Worm (Caenorhabditis elegans) whole organism, L2 larva: ENCODE results near the gene kin-4.

Source experiments
- C34F6.9 ChIP-seq: fragments of 150-350 bp; optimal IDR thresholded peaks from 2 replicates; lab custom pipeline; 2014; ENCODE audit warnings: missing biosample characterization, missing genetic modification characterization
- F13H6.1 ChIP-seq: sonication (generic microtip); optimal IDR thresholded peaks from 2 replicates; lab custom pipeline; 2016; ENCODE audit warnings: missing genetic modification characterization, missing compliant biosample characterization
- R02D3.7 ChIP-seq: fragments of 150-350 bp; optimal IDR thresholded peaks from 2 replicates; lab custom pipeline; 2014; ENCODE audit warnings: missing biosample characterization, missing genetic modification characterization
- Y55F3AM.14 ChIP-seq: fragments of 200-800 bp; sonication (Bioruptor generic); optimal IDR thresholded peaks from 2 replicates; lab custom pipeline; 2018; ENCODE audit warnings: mild to moderate bottlenecking, missing genetic modification characterization, missing compliant biosample characterization
- ZK546.5 ChIP-seq: sonication (generic microtip); optimal IDR thresholded peaks from 2 replicates; lab custom pipeline; 2017; ENCODE audit warnings: missing biosample characterization, missing genetic modification characterization
- alr-1 ChIP-seq: fragments of 150-350 bp; optimal IDR thresholded peaks from 2 replicates; lab custom pipeline; 2014; ENCODE audit warnings: missing biosample characterization, missing genetic modification characterization
- aly-2 ChIP-seq: fragments of 150-350 bp; optimal IDR thresholded peaks from 2 replicates; lab custom pipeline; 2014; ENCODE audit warnings: missing biosample characterization, missing genetic modification characterization
- ama-1 ChIP-seq: fragments of 150-350 bp; optimal IDR thresholded peaks from 2 replicates; lab custom pipeline; 2018; ENCODE audit warnings: inconsistent platforms
- blmp-1 ChIP-seq: sonication (generic microtip); optimal IDR thresholded peaks from 2 replicates; lab custom pipeline; 2017; ENCODE audit warnings: missing genetic modification characterization, mild to moderate bottlenecking, missing compliant biosample characterization, antibody characterized with exemption, moderate library complexity; ENCODE audit not compliant: insufficient read depth
- ceh-16 ChIP-seq: fragments of 150-350 bp; optimal IDR thresholded peaks from 2 replicates; lab custom pipeline; 2014; ENCODE audit warnings: missing biosample characterization, missing genetic modification characterization
- ceh-82 ChIP-seq: fragments of 150-350 bp; optimal IDR thresholded peaks from 2 replicates; lab custom pipeline; 2014; ENCODE audit warnings: missing biosample characterization, missing genetic modification characterization
- crh-2 ChIP-seq: sonication (generic microtip); optimal IDR thresholded peaks from 2 replicates; lab custom pipeline; 2017; ENCODE audit warnings: missing biosample characterization, missing genetic modification characterization
- dmd-4 ChIP-seq: sonication (generic microtip); optimal IDR thresholded peaks from 2 replicates; lab custom pipeline; 2017; ENCODE audit warnings: missing biosample characterization, missing genetic modification characterization
- egl-27 ChIP-seq: sonication (generic microtip); optimal IDR thresholded peaks from 3 replicates; lab custom pipeline; 2017; ENCODE audit warnings: missing biosample characterization, missing genetic modification reagents, missing genetic modification characterization
- elt-1 ChIP-seq: fragments of 150-350 bp; optimal IDR thresholded peaks from 2 replicates; lab custom pipeline; 2014; ENCODE audit warnings: missing biosample characterization, missing genetic modification characterization
- elt-3 ChIP-seq: sonication (generic microtip); optimal IDR thresholded peaks from 2 replicates; lab custom pipeline; 2017; ENCODE audit warnings: missing biosample characterization, missing genetic modification characterization
- fos-1 ChIP-seq: fragments of 150-350 bp; optimal IDR thresholded peaks from 2 replicates; lab custom pipeline; 2014; ENCODE audit warnings: missing biosample characterization, missing genetic modification characterization
- gmeb-1 ChIP-seq: fragments of 150-350 bp; optimal IDR thresholded peaks from 2 replicates; lab custom pipeline; 2014; ENCODE audit warnings: missing biosample characterization, missing genetic modification characterization
- lin-13 ChIP-seq: fragments of 150-350 bp; optimal IDR thresholded peaks from 2 replicates; lab custom pipeline; 2014; ENCODE audit warnings: missing biosample characterization, missing genetic modification reagents, missing genetic modification characterization
- lin-39 ChIP-seq: fragments of 150-350 bp; optimal IDR thresholded peaks from 2 replicates; lab custom pipeline; 2014; ENCODE audit warnings: missing biosample characterization, missing genetic modification reagents, missing genetic modification characterization
- lsy-2 ChIP-seq, 2 experiments: fragments of 150-350 bp in 1 of 2; sonication (generic microtip) in 1 of 2; optimal IDR thresholded peaks; 2 replicates each; lab custom pipeline; 2014 to 2017; ENCODE audit warnings: missing biosample characterization in 2 of 2, missing genetic modification characterization in 2 of 2
- mab-5 ChIP-seq: fragments of 150-350 bp; optimal IDR thresholded peaks from 2 replicates; lab custom pipeline; 2014; ENCODE audit warnings: missing biosample characterization, missing genetic modification characterization
- mbf-1 ChIP-seq: sonication (generic microtip); optimal IDR thresholded peaks from 2 replicates; lab custom pipeline; 2017; ENCODE audit warnings: missing biosample characterization, missing genetic modification characterization
- mdl-1 ChIP-seq, 2 experiments: fragments of 150-350 bp in 1 of 2; sonication (generic microtip) in 1 of 2; optimal IDR thresholded peaks; 2 replicates each; lab custom pipeline; 2017; ENCODE audit warnings: missing biosample characterization in 2 of 2, missing genetic modification characterization in 2 of 2
- nhr-10 ChIP-seq: sonication (generic microtip); optimal IDR thresholded peaks from 2 replicates; lab custom pipeline; 2017; ENCODE audit warnings: missing biosample characterization, missing genetic modification characterization
- nhr-11 ChIP-seq: fragments of 150-350 bp; optimal IDR thresholded peaks from 2 replicates; lab custom pipeline; 2014; ENCODE audit warnings: missing biosample characterization, missing genetic modification characterization
- nhr-129 ChIP-seq: fragments of 150-350 bp; optimal IDR thresholded peaks from 2 replicates; lab custom pipeline; 2014; ENCODE audit warnings: missing biosample characterization, missing genetic modification characterization
- nhr-21 ChIP-seq: fragments of 150-350 bp; optimal IDR thresholded peaks from 2 replicates; lab custom pipeline; 2014; ENCODE audit warnings: missing biosample characterization, missing genetic modification characterization
- nhr-23 ChIP-seq: fragments of 150-350 bp; optimal IDR thresholded peaks from 2 replicates; lab custom pipeline; 2014; ENCODE audit warnings: missing biosample characterization, missing genetic modification reagents, missing genetic modification characterization
- nhr-25 ChIP-seq: fragments of 150-350 bp; sonication (generic microtip); optimal IDR thresholded peaks from 3 replicates; lab custom pipeline; 2014; ENCODE audit warnings: missing biosample characterization, missing genetic modification characterization
- nhr-6 ChIP-seq: fragments of 150-350 bp; optimal IDR thresholded peaks from 2 replicates; lab custom pipeline; 2014; ENCODE audit warnings: missing biosample characterization, missing genetic modification characterization
- nhr-77 ChIP-seq: fragments of 150-350 bp; optimal IDR thresholded peaks from 2 replicates; lab custom pipeline; 2014; ENCODE audit warnings: missing biosample characterization, missing genetic modification characterization
- peb-1 ChIP-seq: fragments of 150-350 bp; optimal IDR thresholded peaks from 2 replicates; lab custom pipeline; 2014; ENCODE audit warnings: missing biosample characterization, missing genetic modification characterization
- sem-4 ChIP-seq: fragments of 150-350 bp; optimal IDR thresholded peaks from 2 replicates; lab custom pipeline; 2014; ENCODE audit warnings: missing biosample characterization, missing genetic modification reagents, missing genetic modification characterization
- skn-1 ChIP-seq: sonication (generic microtip); optimal IDR thresholded peaks from 2 replicates; lab custom pipeline; 2017; ENCODE audit warnings: missing biosample characterization, missing genetic modification characterization
- sma-3 ChIP-seq: sonication (generic microtip); optimal IDR thresholded peaks from 2 replicates; lab custom pipeline; 2016; ENCODE audit warnings: missing genetic modification reagents, missing genetic modification characterization, missing compliant biosample characterization
- sma-9 ChIP-seq, 2 experiments: fragments of 150-350 bp in 1 of 2; sonication (generic microtip) in 1 of 2; optimal IDR thresholded peaks; 2 replicates each; lab custom pipeline; 2014 to 2016; ENCODE audit warnings: missing genetic modification characterization in 2 of 2, mild to moderate bottlenecking in 1 of 2, missing biosample characterization in 1 of 2, missing compliant biosample characterization in 1 of 2, missing genetic modification reagents in 1 of 2, moderate library complexity in 1 of 2
- snpc-4 ChIP-seq: fragments of 150-350 bp; optimal IDR thresholded peaks from 2 replicates; lab custom pipeline; 2014; ENCODE audit warnings: missing biosample characterization, missing genetic modification characterization
- unc-39 ChIP-seq: fragments of 150-350 bp; optimal IDR thresholded peaks from 2 replicates; lab custom pipeline; 2014; ENCODE audit warnings: missing biosample characterization, missing genetic modification characterization
- unc-55 ChIP-seq: fragments of 150-350 bp; sonication (generic microtip); optimal IDR thresholded peaks from 3 replicates; lab custom pipeline; 2014; ENCODE audit warnings: missing biosample characterization, missing genetic modification reagents, missing genetic modification characterization
- unc-62 ChIP-seq: fragments of 150-350 bp; optimal IDR thresholded peaks from 2 replicates; lab custom pipeline; 2014; ENCODE audit warnings: missing biosample characterization, missing genetic modification reagents, missing genetic modification characterization
- zag-1 ChIP-seq: fragments of 150-350 bp; optimal IDR thresholded peaks from 2 replicates; lab custom pipeline; 2014; ENCODE audit warnings: missing biosample characterization, missing genetic modification characterization
- ztf-1 ChIP-seq: fragments of 200-800 bp; sonication (Bioruptor generic); conservative IDR thresholded peaks from 2 replicates; pipeline ENCODE4 v1.3.6; 2022; ENCODE audit warnings: missing genetic modification characterization, missing compliant biosample characterization
- ztf-11 ChIP-seq: sonication (generic microtip); optimal IDR thresholded peaks from 2 replicates; lab custom pipeline; 2017; ENCODE audit warnings: missing biosample characterization, missing genetic modification characterization
- ztf-4 ChIP-seq: fragments of 150-350 bp; optimal IDR thresholded peaks from 2 replicates; lab custom pipeline; 2014; ENCODE audit warnings: missing biosample characterization, missing genetic modification characterization

The kin-4 gene

DNA sequence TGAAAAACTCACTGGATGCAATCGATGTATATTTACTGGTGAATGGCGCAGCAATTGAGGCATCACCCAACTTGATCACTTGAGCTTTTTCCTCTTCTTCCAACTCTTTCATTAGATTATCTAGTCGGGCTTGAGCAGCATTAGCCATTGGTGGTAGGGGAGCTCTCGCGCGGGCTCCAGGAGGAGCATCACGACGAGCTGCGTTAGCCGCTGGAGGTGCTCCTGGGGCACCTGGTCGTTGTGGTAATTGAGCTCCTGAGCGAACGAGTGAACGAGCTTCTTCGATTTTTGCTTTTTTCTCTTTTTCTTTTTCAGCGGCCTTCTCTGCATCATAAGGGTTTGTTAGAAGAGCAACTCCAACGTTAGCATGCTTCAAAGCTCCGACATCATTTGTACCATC lies 49.5 kb downstream of the kin-4 start:
- TF ChIP-seq mab-5 (tag; lab: Kevin White, UChicago): no peak
- no peak for TF ChIP-seq nhr-77 (tag; lab: Kevin White, UChicago)
- TF ChIP-seq R02D3.7 (tag; lab: Kevin White, UChicago): no peak
- TF ChIP-seq ZK546.5 (tag; lab: Kevin White, UChicago): no peak
- no peak for TF ChIP-seq Y55F3AM.14 (GFP tag; lab: Kevin White, UChicago)
- no peak for TF ChIP-seq mdl-1 (tag; optimal IDR thresholded peaks at IDR 0.05; lab: Kevin White, UChicago)

DNA sequence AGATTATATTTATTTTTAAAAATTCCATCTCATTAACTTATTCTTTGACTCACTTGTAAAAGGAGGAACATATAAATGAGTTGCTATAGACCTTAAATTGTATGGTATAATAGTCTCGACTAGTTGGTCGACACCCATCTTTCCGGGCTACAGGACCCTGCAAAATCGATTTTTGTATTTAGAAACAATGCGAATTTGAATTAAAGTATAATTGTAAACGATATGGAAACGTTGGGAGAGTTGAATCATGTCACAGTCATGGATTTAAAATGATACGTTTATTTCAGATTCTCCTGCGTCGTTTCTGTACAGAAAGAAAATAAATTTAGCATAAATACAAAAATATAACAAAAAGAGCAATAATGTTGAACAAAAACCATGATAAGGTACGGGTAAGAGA lies 53.6 kb downstream of the kin-4 start, which contains the start of gene catp-8:
Gene catp-8 (minus strand): TSS at position 157 of the 400 bp plus-strand sequence.
- TF ChIP-seq lin-13 (GFP tag; lab: Kevin White, UChicago) (no peak), nhr-6 (tag; lab: Kevin White, UChicago) (no peak), peb-1 (no peak), sem-4 (tag; lab: Kevin White, UChicago) (no peak), lin-39 (tag; lab: Kevin White, UChicago) (no peak), aly-2 (tag; lab: Kevin White, UChicago) (no peak), lsy-2 (tag; optimal IDR thresholded peaks at IDR 0.05; lab: Kevin White, UChicago) (no peak), ztf-4 (tag; lab: Kevin White, UChicago) (peak; percentile 8), ama-1 (lab: Kevin White, UChicago) (peak; percentile 57), sma-3 (no peak)

DNA sequence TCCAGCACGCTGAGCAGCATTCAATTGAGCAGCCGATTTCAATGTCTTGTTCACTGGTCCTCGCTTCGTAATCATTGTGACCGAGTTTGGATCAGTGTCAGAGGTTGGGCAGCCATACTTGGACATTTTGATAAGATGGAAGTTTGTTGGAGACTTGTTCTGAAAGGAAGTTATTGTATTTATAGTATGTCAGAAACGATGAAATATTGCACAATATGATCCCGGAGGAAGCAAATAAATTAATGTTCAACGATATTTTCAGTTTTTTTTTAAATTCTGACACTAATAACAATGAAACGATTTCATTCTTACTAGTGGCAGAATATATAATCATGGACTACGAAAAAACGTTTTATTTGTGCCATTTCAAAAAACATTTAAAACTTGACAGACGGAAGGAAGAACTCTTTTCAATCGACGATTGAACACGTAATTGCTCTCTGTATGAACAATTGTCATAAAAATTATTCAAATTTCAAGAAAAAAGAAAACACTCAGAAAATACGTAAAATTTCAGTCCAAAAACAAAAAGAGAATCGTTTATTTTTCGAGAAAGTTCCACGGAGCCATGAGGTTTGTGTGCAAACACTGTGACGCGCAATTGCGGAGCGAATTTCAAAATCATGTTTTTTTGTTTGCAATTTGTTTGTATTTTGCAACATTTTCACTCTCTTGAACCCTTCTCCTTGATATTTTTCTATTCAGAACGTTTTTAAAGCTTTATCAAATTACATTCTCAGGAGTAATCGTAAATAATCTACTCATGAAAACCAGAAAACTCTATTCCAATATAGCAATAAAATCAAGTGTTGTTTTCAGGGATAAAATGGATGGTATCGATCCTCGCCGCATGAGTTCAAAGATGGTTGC lies 54.7 kb downstream of the kin-4 start, which contains the start of the genes mbf-1 and nse-4:
Gene mbf-1 (minus strand): TSS at position 343 of the 870 bp plus-strand sequence.
Gene nse-4 (plus strand): TSS at position 820 of the 870 bp plus-strand sequence.
- TF ChIP-seq lsy-2 (tag; optimal IDR thresholded peaks at IDR 0.05; lab: Kevin White, UChicago) (peak; percentile 59 to 80), peb-1 (no peak), egl-27 (tag; lab: Kevin White, UChicago) (no peak), ztf-1 (GFP tag; lab: Robert Waterston, UW) (no peak), blmp-1 (tag; lab: Kevin White, UChicago) (no peak), ztf-4 (tag; lab: Kevin White, UChicago) (peak; percentile 48), fos-1 (tag; lab: Kevin White, UChicago) (peak; percentile 56), ama-1 (lab: Kevin White, UChicago) (peak; percentile 67), skn-1 (tag; lab: Kevin White, UChicago) (peak; percentile 12), snpc-4 (tag; lab: Kevin White, UChicago) (no peak), ZK546.5 (tag; lab: Kevin White, UChicago) (no peak), nhr-21 (peak; percentile 7), gmeb-1 (tag; lab: Kevin White, UChicago) (peak; percentile 76), dmd-4 (tag; lab: Kevin White, UChicago) (no peak), C34F6.9 (tag; lab: Kevin White, UChicago) (peak; percentile 94), mab-5 (tag; lab: Kevin White, UChicago) (no peak), unc-62 (GFP tag; lab: Kevin White, UChicago) (no peak), ztf-11 (tag; lab: Kevin White, UChicago) (no peak), nhr-129 (tag; lab: Kevin White, UChicago) (peak; percentile 65), alr-1 (no peak), mbf-1 (tag; lab: Kevin White, UChicago) (no peak), nhr-77 (tag; lab: Kevin White, UChicago) (no peak), crh-2 (tag; lab: Kevin White, UChicago) (peak; percentile 82), zag-1 (no peak), elt-3 (tag; lab: Kevin White, UChicago) (no peak), nhr-23 (tag; lab: Kevin White, UChicago) (no peak), unc-39 (tag; lab: Kevin White, UChicago) (no peak), sma-9 (GFP tag; optimal IDR thresholded peaks at IDR 0.05; lab: Kevin White, UChicago) (peak; percentile 35), sma-9 (tag; optimal IDR thresholded peaks at IDR 0.05; lab: Kevin White, UChicago) (no peak), sma-3 (peak; percentile 56), unc-55 (GFP tag; lab: Kevin White, UChicago) (peak; percentile 71), ceh-82 (tag; lab: Kevin White, UChicago) (no peak), lin-13 (GFP tag; lab: Kevin White, UChicago) (peak; percentile 47), nhr-10 (tag; lab: Kevin White, UChicago) (no peak), mdl-1 (tag; optimal IDR thresholded peaks at IDR 0.05; lab: Kevin White, UChicago) (no peak), nhr-25 (tag; lab: Kevin White, UChicago) (peak; percentile 39), nhr-11 (no peak), Y55F3AM.14 (GFP tag; lab: Kevin White, UChicago) (no peak), ceh-16 (tag; lab: Kevin White, UChicago) (no peak), elt-1 (tag; lab: Kevin White, UChicago) (no peak), sem-4 (tag; lab: Kevin White, UChicago) (peak; percentile 20), F13H6.1 (tag; lab: Kevin White, UChicago) (peak; percentile 23)
